Fruit fly (Drosophila melanogaster) whole organism, adult: ENCODE results near the gene moi.

Experiments
- CG12768 ChIP-seq: fragments of 200-800 bp; sonication (Bioruptor generic); optimal IDR thresholded peaks from 2 replicates; lab custom pipeline; 2017; ENCODE audit warnings: missing biosample characterization, missing genetic modification characterization, mild to moderate bottlenecking, moderate library complexity, missing genetic modification reagents
- CG14711 ChIP-seq: fragments of 200-800 bp; sonication (Bioruptor generic); optimal IDR thresholded peaks from 2 replicates; lab custom pipeline; 2018; ENCODE audit warnings: missing biosample characterization, mild to moderate bottlenecking, missing genetic modification characterization, moderate library complexity
- CG1620 ChIP-seq: fragments of 200-800 bp; sonication (Bioruptor generic); optimal IDR thresholded peaks from 2 replicates; lab custom pipeline; 2016; ENCODE audit warnings: missing biosample characterization, missing genetic modification characterization
- CG33017 ChIP-seq: fragments of 200-800 bp; sonication (Bioruptor generic); optimal IDR thresholded peaks from 2 replicates; lab custom pipeline; 2018; ENCODE audit warnings: missing biosample characterization, mild to moderate bottlenecking, missing genetic modification characterization, moderate library complexity
- CG5204 ChIP-seq: fragments of 200-800 bp; sonication (Bioruptor generic); optimal IDR thresholded peaks from 2 replicates; lab custom pipeline; 2016; ENCODE audit warnings: missing biosample characterization, missing genetic modification characterization
- CG7101 ChIP-seq: fragments of 200-800 bp; sonication (Bioruptor generic); optimal IDR thresholded peaks from 2 replicates; lab custom pipeline; 2018; ENCODE audit warnings: missing biosample characterization, mild to moderate bottlenecking, missing genetic modification characterization, moderate library complexity
- Clk ChIP-seq: fragments of 200-800 bp; sonication (Bioruptor generic); optimal IDR thresholded peaks from 2 replicates; lab custom pipeline; 2017; ENCODE audit warnings: missing biosample characterization, missing genetic modification characterization
- Crg-1 ChIP-seq: fragments of 200-800 bp; sonication (Bioruptor generic); optimal IDR thresholded peaks from 2 replicates; lab custom pipeline; 2016; ENCODE audit warnings: missing biosample characterization, missing genetic modification characterization
- Hr96 ChIP-seq: fragments of 200-800 bp; sonication (Bioruptor generic); optimal IDR thresholded peaks from 2 replicates; lab custom pipeline; 2016; ENCODE audit warnings: missing biosample characterization, missing genetic modification characterization
- Mnt ChIP-seq: fragments of 200-800 bp; sonication (Bioruptor generic); optimal IDR thresholded peaks from 2 replicates; lab custom pipeline; 2016; ENCODE audit warnings: missing biosample characterization, mild to moderate bottlenecking, missing genetic modification characterization
- bab1 ChIP-seq: fragments of 200-800 bp; sonication (Bioruptor generic); optimal IDR thresholded peaks from 3 replicates; lab custom pipeline; 2019; ENCODE audit warnings: missing biosample characterization, mild to moderate bottlenecking, missing genetic modification characterization, moderate library complexity
- kay ChIP-seq: fragments of 200-800 bp; sonication (Bioruptor generic); peaks from one replicate; lab custom pipeline; 2016; ENCODE audit warnings: missing biosample characterization, missing genetic modification characterization, borderline replicate concordance
- ovo ChIP-seq: fragments of 200-800 bp; sonication (Bioruptor generic); optimal IDR thresholded peaks from 2 replicates; lab custom pipeline; 2016; ENCODE audit warnings: missing biosample characterization, missing genetic modification characterization
- toe ChIP-seq: fragments of 200-800 bp; sonication (Bioruptor generic); optimal IDR thresholded peaks from 2 replicates; lab custom pipeline; 2016; ENCODE audit warnings: missing biosample characterization, missing genetic modification characterization

dm6 chr3R:18296737-18297136, 41.4 kb downstream of the moi start:
- TF ChIP-seq CG5204 = no peak
- no peak for TF ChIP-seq Hr96
- no peak for TF ChIP-seq CG33017
- no peak for TF ChIP-seq bab1 (GFP tag; lab: Kevin White, UChicago)
- peak; percentile 19 for TF ChIP-seq CG12768
- no peak for TF ChIP-seq CG7101
- TF ChIP-seq toe (GFP tag; lab: Kevin White, UChicago) = no peak
- TF ChIP-seq ovo (GFP tag; lab: Kevin White, UChicago) = no peak
- TF ChIP-seq Clk (GFP tag; lab: Kevin White, UChicago) = no peak
- TF ChIP-seq CG14711 = no peak
- TF ChIP-seq kay (GFP tag; lab: Kevin White, UChicago) = no peak
- TF ChIP-seq Crg-1 (GFP tag; lab: Kevin White, UChicago) = no peak
- TF ChIP-seq CG1620 (GFP tag; lab: Kevin White, UChicago) = no peak
- no peak for TF ChIP-seq Mnt (GFP tag; lab: Kevin White, UChicago)
